Worm (Caenorhabditis elegans) whole organism, early embryonic: ENCODE measurements around the gene twk-16.

Experiments
- B0310.2 ChIP-seq: sonication (generic microtip); optimal IDR thresholded peaks from 2 replicates; lab custom pipeline; 2016; ENCODE audit warnings: mild to moderate bottlenecking, missing genetic modification characterization, missing compliant biosample characterization
- ama-1 ChIP-seq: fragments of 150-350 bp; optimal IDR thresholded peaks from 2 replicates; lab custom pipeline; 2014
- flt-1 ChIP-seq: fragments of 200-800 bp; sonication (Bioruptor generic); IDR thresholded peaks from 2 replicates; pipeline ENCODE4 v1.3.6; 2022; ENCODE audit warnings: missing genetic modification characterization, missing compliant biosample characterization
- tra-4 ChIP-seq: sonication (generic microtip); optimal IDR thresholded peaks from 2 replicates; lab custom pipeline; 2017; ENCODE audit warnings: missing genetic modification characterization, missing compliant biosample characterization

- TF ChIP-seq flt-1 (GFP tag; lab: Robert Waterston, UW) (no peak), ama-1 (lab: Kevin White, UChicago) (no peak), B0310.2 (tag; lab: Kevin White, UChicago) (no peak), tra-4 (tag; lab: Kevin White, UChicago) (no peak)
Observed at ce11 chrX:3087647-3088046, 6.7 kb downstream of the twk-16 start.
